Worm (Caenorhabditis elegans): ENCODE results near the gene dpf-6.

DNA sequence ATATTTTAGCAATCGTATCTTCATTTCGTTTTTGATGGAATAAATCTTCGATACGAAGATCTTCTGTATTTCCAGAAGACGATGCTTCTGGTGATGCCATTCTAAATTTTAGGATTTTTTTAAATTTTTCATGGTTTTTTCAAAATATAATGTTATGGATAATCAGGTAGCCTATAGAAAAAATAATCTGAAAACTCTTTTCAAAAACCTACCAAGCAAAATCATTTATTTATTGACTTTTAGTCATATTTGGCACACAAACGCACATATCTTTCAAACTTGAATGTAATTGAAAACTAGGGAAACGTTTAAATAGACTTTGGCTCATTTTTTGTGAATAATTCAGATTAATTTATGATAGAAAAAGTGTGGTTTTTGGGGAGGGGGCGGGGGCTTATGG lies 21.6 kb upstream of the dpf-6 start, which contains the start of gene F44B9.5:
- TF ChIP-seq ztf-4 (tag; optimal IDR thresholded peaks at IDR 0.05): no peak
- no peak for TF ChIP-seq elt-3 (tag; optimal IDR thresholded peaks at IDR 0.05)
- no peak for TF ChIP-seq ZK546.5 (tag; optimal IDR thresholded peaks at IDR 0.05)
- no peak for TF ChIP-seq fos-1 (tag; optimal IDR thresholded peaks at IDR 0.05)
- no peak for TF ChIP-seq zag-1 (tag; optimal IDR thresholded peaks at IDR 0.05)
- TF ChIP-seq fkh-10 (GFP tag; optimal IDR thresholded peaks at IDR 0.05): no peak
- TF ChIP-seq nhr-77 (tag; optimal IDR thresholded peaks at IDR 0.05): no peak
